Worm (Caenorhabditis elegans) whole organism, late embryonic: Measurements from ENCODE around the gene eel-1.

Source experiments
- ama-1 ChIP-seq: fragments of 150-350 bp; optimal IDR thresholded peaks from 2 replicates; lab custom pipeline; 2014
- hlh-13 ChIP-seq: fragments of 200-800 bp; sonication (Bioruptor generic); optimal IDR thresholded peaks from 2 replicates; lab custom pipeline; 2018; ENCODE audit warnings: mild to moderate bottlenecking, missing genetic modification characterization, missing compliant biosample characterization
- sox-4 ChIP-seq: sonication (generic microtip); optimal IDR thresholded peaks from 2 replicates; lab custom pipeline; 2017; ENCODE audit warnings: mild to moderate bottlenecking, missing genetic modification characterization, inconsistent platforms, missing compliant biosample characterization

ce11 chrIV:3095995-3096544 is 46.2 kb upstream of the eel-1 start:
- TF ChIP-seq hlh-13 (GFP tag; lab: Kevin White, UChicago) (no peak), ama-1 (lab: Kevin White, UChicago) (no peak), sox-4 (tag; lab: Kevin White, UChicago) (no peak)
